Worm (Caenorhabditis elegans) whole organism, L4 larva: ENCODE measurements around the gene F36H5.14.

ENCODE experiments used
- daf-12 ChIP-seq: fragments of 150-350 bp; optimal IDR thresholded peaks from 2 replicates; lab custom pipeline; 2014; ENCODE audit warnings: missing biosample characterization, missing genetic modification reagents, missing genetic modification characterization
- egl-27 ChIP-seq: sonication (generic microtip); optimal IDR thresholded peaks from 3 replicates; lab custom pipeline; 2017; ENCODE audit warnings: missing biosample characterization, missing genetic modification reagents, missing genetic modification characterization
- fkh-10 ChIP-seq: fragments of 150-350 bp; optimal IDR thresholded peaks from 2 replicates; lab custom pipeline; 2014; ENCODE audit warnings: missing biosample characterization, missing genetic modification reagents, missing genetic modification characterization
- fos-1 ChIP-seq: fragments of 150-350 bp; optimal IDR thresholded peaks from 2 replicates; lab custom pipeline; 2014; ENCODE audit warnings: missing biosample characterization, missing genetic modification characterization
- hlh-30 ChIP-seq: sonication (generic microtip); optimal IDR thresholded peaks from 2 replicates; lab custom pipeline; 2017; ENCODE audit warnings: antibody characterized with exemption, mild to moderate bottlenecking, missing genetic modification characterization, missing compliant biosample characterization; ENCODE audit not compliant: insufficient read depth
- lin-39 ChIP-seq: fragments of 150-350 bp; optimal IDR thresholded peaks from 2 replicates; lab custom pipeline; 2014; ENCODE audit warnings: missing biosample characterization, missing genetic modification reagents, missing genetic modification characterization
- lir-3 ChIP-seq: sonication (generic microtip); optimal IDR thresholded peaks from 2 replicates; lab custom pipeline; 2016; ENCODE audit warnings: mild to moderate bottlenecking, missing genetic modification characterization, missing compliant biosample characterization
- nhr-10 ChIP-seq: fragments of 150-350 bp; optimal IDR thresholded peaks from 2 replicates; lab custom pipeline; 2014; ENCODE audit warnings: missing biosample characterization, missing genetic modification characterization
- nhr-102 ChIP-seq: sonication (generic microtip); optimal IDR thresholded peaks from 2 replicates; lab custom pipeline; 2016; ENCODE audit warnings: mild to moderate bottlenecking, missing genetic modification characterization, moderate library complexity, missing compliant biosample characterization
- nhr-11 ChIP-seq: fragments of 150-350 bp; optimal IDR thresholded peaks from 2 replicates; lab custom pipeline; 2014; ENCODE audit warnings: missing biosample characterization, missing genetic modification characterization
- tra-1 ChIP-seq: fragments of 200-800 bp; sonication (Bioruptor generic); IDR thresholded peaks from 2 replicates; pipeline ENCODE4 v1.3.6; 2022; ENCODE audit warnings: missing genetic modification reagents, missing genetic modification characterization, missing compliant biosample characterization
- unc-130 ChIP-seq: sonication (generic microtip); optimal IDR thresholded peaks from 2 replicates; lab custom pipeline; 2016; ENCODE audit warnings: missing genetic modification reagents, missing genetic modification characterization, missing compliant biosample characterization
- ztf-11 ChIP-seq: fragments of 150-350 bp; optimal IDR thresholded peaks from 2 replicates; lab custom pipeline; 2014; ENCODE audit warnings: missing biosample characterization, missing genetic modification characterization

DNA sequence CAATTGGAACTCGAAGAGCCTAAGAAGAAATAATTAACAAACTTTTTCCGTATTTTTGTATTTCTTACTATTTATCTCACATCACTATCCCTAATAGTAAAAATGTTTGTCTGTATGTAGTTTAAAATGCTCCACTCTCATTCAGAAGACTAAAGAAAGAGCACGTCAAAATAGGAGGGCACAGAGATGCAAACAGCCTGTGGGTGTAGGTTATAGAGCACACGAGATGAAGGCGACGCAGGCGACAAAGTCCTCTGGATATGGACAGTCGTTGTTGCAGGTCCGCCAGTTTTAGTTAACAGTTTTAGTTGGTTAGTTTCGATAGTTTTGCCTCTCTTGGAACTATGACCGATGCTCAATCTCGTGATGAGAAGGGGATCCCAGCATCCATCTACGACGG lies 43.4 kb upstream of the F36H5.14 start, which contains the start of gene ceh-82:
- TF ChIP-seq fkh-10 (no peak), lir-3 (tag; lab: Kevin White, UChicago) (no peak), nhr-11 (tag; lab: Kevin White, UChicago) (no peak), tra-1 (GFP tag; lab: Robert Waterston, UW) (no peak), unc-130 (GFP tag; lab: Kevin White, UChicago) (no peak), daf-12 (no peak), ztf-11 (no peak), fos-1 (no peak), nhr-10 (tag; lab: Kevin White, UChicago) (no peak), nhr-102 (tag; lab: Kevin White, UChicago) (no peak), lin-39 (tag; lab: Kevin White, UChicago) (no peak), egl-27 (tag; lab: Kevin White, UChicago) (no peak), hlh-30 (tag; lab: Kevin White, UChicago) (no peak)
